Fruit fly (Drosophila melanogaster): ENCODE data around the gene CG13065.

The CG13065 gene

DNA sequence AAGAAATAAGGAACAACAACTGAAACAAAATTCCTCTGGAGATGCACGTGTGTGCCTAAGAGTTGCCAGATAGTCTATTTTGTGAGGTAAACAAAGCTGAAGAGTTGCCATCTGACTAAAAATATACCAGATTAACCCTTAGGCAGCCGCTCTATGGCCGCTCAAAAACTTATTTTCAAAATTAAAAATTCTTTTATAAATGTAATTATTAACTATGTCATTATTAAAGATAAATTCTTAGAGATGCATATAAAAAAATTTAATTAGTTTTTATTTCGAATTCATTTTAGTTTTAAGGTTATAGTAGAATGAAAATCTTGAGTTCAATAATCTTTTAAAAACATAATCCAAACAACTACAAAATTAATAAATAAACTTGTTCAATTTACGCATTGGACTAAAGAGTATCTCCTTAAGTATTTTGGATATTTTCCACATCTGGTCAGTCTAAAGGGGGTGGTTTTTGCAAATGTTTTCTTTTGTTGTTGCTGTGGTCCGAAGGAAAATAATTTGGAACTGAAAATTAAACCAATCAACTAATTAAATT is 48.5 kb upstream of the CG13065 start, which contains the start of gene Tmx3 (continued):
- peak; percentile 80 for TF ChIP-seq Fer2 (tag; optimal IDR thresholded peaks at IDR 0.05)
- no peak for TF ChIP-seq Bgb (GFP tag; IDR thresholded peaks at IDR 0.05; ENCODE audit: partially characterized antibody)
- peak; percentile 87 for TF ChIP-seq CG12155 (GFP tag; optimal IDR thresholded peaks at IDR 0.05)
- TF ChIP-seq CG9215 (GFP tag; IDR thresholded peaks at IDR 0.05): peak; percentile 84
- TF ChIP-seq Chrac-16 (GFP tag; optimal IDR thresholded peaks at IDR 0.05): peak; percentile 86
- peak; percentile 90 for TF ChIP-seq Xrp1 (GFP tag; IDR thresholded peaks at IDR 0.05)
- peak; percentile 3 for TF ChIP-seq CG4282 (GFP tag; optimal IDR thresholded peaks at IDR 0.05)
- peak; percentile 44 for TF ChIP-seq fu2 (GFP tag; optimal IDR thresholded peaks at IDR 0.05)
- TF ChIP-seq CG8924 (tag; optimal IDR thresholded peaks at IDR 0.05): peak; percentile 89
- TF ChIP-seq CG12299 (tag; optimal IDR thresholded peaks at IDR 0.05): peak; percentile 85
- peak; percentile 85 for TF ChIP-seq aop (GFP tag; IDR thresholded peaks at IDR 0.05)
- TF ChIP-seq CG6683 (GFP tag; optimal IDR thresholded peaks at IDR 0.05): peak; percentile 30
- peak; percentile 84 for TF ChIP-seq CG5953 (GFP tag; IDR thresholded peaks at IDR 0.05)
- TF ChIP-seq hbn (GFP tag; IDR thresholded peaks at IDR 0.05; ENCODE audit: partially characterized antibody): no peak
- TF ChIP-seq slp2 (GFP tag; optimal IDR thresholded peaks at IDR 0.05): peak; percentile 32
- TF ChIP-seq CG18262 (tag; optimal IDR thresholded peaks at IDR 0.05): peak; percentile 91
- TF ChIP-seq twi (tag; optimal IDR thresholded peaks at IDR 0.05): no peak
- TF ChIP-seq CG3065 (GFP tag; optimal IDR thresholded peaks at IDR 0.05): peak; percentile 82
- TF ChIP-seq dmrt11E (tag; optimal IDR thresholded peaks at IDR 0.05): peak; percentile 89
- TF ChIP-seq CG18011 (GFP tag; optimal IDR thresholded peaks at IDR 0.05): peak; percentile 57
- TF ChIP-seq pzg (GFP tag; optimal IDR thresholded peaks at IDR 0.05): peak; percentile 53
- peak; percentile 91 for TF ChIP-seq CG11504 (tag; optimal IDR thresholded peaks at IDR 0.05)
- TF ChIP-seq zfh1 (GFP tag; IDR thresholded peaks at IDR 0.05): peak; percentile 88
- peak; percentile 27 for TF ChIP-seq CG12744 (GFP tag; optimal IDR thresholded peaks at IDR 0.05)
- TF ChIP-seq CG1529 (GFP tag; optimal IDR thresholded peaks at IDR 0.05): peak; percentile 21
- peak; percentile 96 for TF ChIP-seq slbo (GFP tag; IDR thresholded peaks at IDR 0.05)
- no peak for TF ChIP-seq unc-4 (GFP tag; IDR thresholded peaks at IDR 0.05; ENCODE audit: partially characterized antibody)
- TF ChIP-seq CG2202 (tag; optimal IDR thresholded peaks at IDR 0.05): peak; percentile 61
- peak; percentile 63; the same call in 1 of the 3 replicates for TF ChIP-seq CG11560 (tag; IDR thresholded peaks at IDR 0.05)
- peak in 1 of 2 experiments; percentile 58 for TF ChIP-seq insv (GFP tag; optimal IDR thresholded peaks at IDR 0.05)
- TF ChIP-seq Optix (GFP tag; IDR thresholded peaks at IDR 0.05): peak; percentile 68; the same call in 2 of the 3 replicates
- TF ChIP-seq MTF-1 (GFP tag; optimal IDR thresholded peaks at IDR 0.05; ENCODE audit: borderline replicate concordance): no peak
- peak; percentile 17 for TF ChIP-seq shn (GFP tag; optimal IDR thresholded peaks at IDR 0.05)
- TF ChIP-seq fd102C (GFP tag; optimal IDR thresholded peaks at IDR 0.05): no peak
- peak; percentile 9 for TF ChIP-seq her (GFP tag; optimal IDR thresholded peaks at IDR 0.05)
- peak; percentile 94 for TF ChIP-seq tgo (GFP tag; IDR thresholded peaks at IDR 0.05)
- peak; percentile 48 for TF ChIP-seq Bteb2 (GFP tag; optimal IDR thresholded peaks at IDR 0.05)
- no peak for TF ChIP-seq TFAM (GFP tag; optimal IDR thresholded peaks at IDR 0.05)
- peak; percentile 80 for TF ChIP-seq gt (GFP tag; IDR thresholded peaks at IDR 0.05)
- no peak for TF ChIP-seq CG1832 (GFP tag; optimal IDR thresholded peaks at IDR 0.05)
- TF ChIP-seq Side (GFP tag; optimal IDR thresholded peaks at IDR 0.05): peak; percentile 10
- TF ChIP-seq HLHmδ (GFP tag; optimal IDR thresholded peaks at IDR 0.05): no peak
- no peak for TF ChIP-seq CG12236 (GFP tag; optimal IDR thresholded peaks at IDR 0.05)
- no peak; the same call in 1 of the 2 replicates for TF ChIP-seq CG17612 (GFP tag; IDR thresholded peaks at IDR 0.05)
- TF ChIP-seq CG11695 (GFP tag; IDR thresholded peaks at IDR 0.05): peak; percentile 88
- peak; percentile 28 for TF ChIP-seq Dp (GFP tag; optimal IDR thresholded peaks at IDR 0.05)
- TF ChIP-seq CG1603 (tag; optimal IDR thresholded peaks at IDR 0.05): peak; percentile 38
- TF ChIP-seq CG7271 (tag; optimal IDR thresholded peaks at IDR 0.05): peak; percentile 52
- peak; percentile 93 for TF ChIP-seq lmd (GFP tag; IDR thresholded peaks at IDR 0.05)
- TF ChIP-seq CG10979 (tag; optimal IDR thresholded peaks at IDR 0.05): peak; percentile 79
